Fruit fly (Drosophila melanogaster) whole organism, embryonic: ENCODE results near the gene CG6028.

ENCODE experiments used
- Abd-B ChIP-seq: fragments of 200-800 bp; sonication (Bioruptor generic); optimal IDR thresholded peaks from 2 replicates; lab custom pipeline; 2018; ENCODE audit warnings: missing biosample characterization, mild to moderate bottlenecking, missing genetic modification characterization, moderate library complexity
- Atf6 ChIP-seq: fragments of 200-800 bp; sonication (Bioruptor generic); IDR thresholded peaks from 2 replicates; pipeline ENCODE4 v1.3.6; 2022; ENCODE audit warnings: missing biosample characterization, missing genetic modification characterization
- BtbVII ChIP-seq: fragments of 200-800 bp; sonication (Bioruptor generic); optimal IDR thresholded peaks from 3 replicates; lab custom pipeline; 2017; ENCODE audit warnings: missing biosample characterization, mild to moderate bottlenecking, missing genetic modification characterization
- CG10462 ChIP-seq: fragments of 200-800 bp; sonication (Bioruptor generic); optimal IDR thresholded peaks from 2 replicates; lab custom pipeline; 2016; ENCODE audit warnings: missing biosample characterization, missing genetic modification characterization
- CG12769 ChIP-seq: fragments of 200-800 bp; sonication (Bioruptor generic); optimal IDR thresholded peaks from 2 replicates; lab custom pipeline; 2019; ENCODE audit warnings: missing biosample characterization, mild to moderate bottlenecking, missing genetic modification characterization, moderate library complexity
- CG13424 ChIP-seq: fragments of 200-800 bp; sonication (Bioruptor generic); optimal IDR thresholded peaks from 2 replicates; lab custom pipeline; 2019; ENCODE audit warnings: missing biosample characterization, mild to moderate bottlenecking, missing genetic modification characterization, moderate library complexity
- CG15011 ChIP-seq: fragments of 200-800 bp; sonication (Bioruptor generic); optimal IDR thresholded peaks from 3 replicates; lab custom pipeline; 2018; ENCODE audit warnings: missing biosample characterization, mild to moderate bottlenecking, missing genetic modification characterization
- CG17328 ChIP-seq: fragments of 200-800 bp; sonication (Bioruptor generic); IDR thresholded peaks from 2 replicates; pipeline ENCODE4 v1.3.6; 2022; ENCODE audit warnings: missing biosample characterization, missing genetic modification characterization
- CG17361 ChIP-seq: fragments of 200-800 bp; sonication (Bioruptor generic); IDR thresholded peaks from 3 replicates; pipeline ENCODE4 v1.3.6; 2022; ENCODE audit warnings: missing biosample characterization, missing genetic modification characterization
- CG18262 ChIP-seq: fragments of 200-800 bp; optimal IDR thresholded peaks from 3 replicates; lab custom pipeline; 2019; ENCODE audit warnings: missing biosample characterization, mild to moderate bottlenecking, missing genetic modification characterization, moderate library complexity
- CG18476 ChIP-seq: fragments of 200-800 bp; sonication (Bioruptor generic); optimal IDR thresholded peaks from 2 replicates; lab custom pipeline; 2016; ENCODE audit warnings: missing biosample characterization, mild to moderate bottlenecking, missing genetic modification characterization
- CG18599 ChIP-seq: fragments of 200-800 bp; sonication (Bioruptor generic); optimal IDR thresholded peaks from 3 replicates; lab custom pipeline; 2017; ENCODE audit warnings: missing biosample characterization, missing genetic modification characterization, mild to moderate bottlenecking, moderate library complexity, missing genetic modification reagents
- CG18619 ChIP-seq: fragments of 200-800 bp; sonication (Bioruptor generic); optimal IDR thresholded peaks from 3 replicates; lab custom pipeline; 2017; ENCODE audit warnings: missing biosample characterization, mild to moderate bottlenecking, missing genetic modification characterization
- CG2116 ChIP-seq: fragments of 200-800 bp; sonication (Bioruptor generic); optimal IDR thresholded peaks from 3 replicates; lab custom pipeline; 2018; ENCODE audit warnings: missing biosample characterization, mild to moderate bottlenecking, missing genetic modification characterization
- CG3163 ChIP-seq: fragments of 200-800 bp; sonication (Bioruptor generic); optimal IDR thresholded peaks from 3 replicates; lab custom pipeline; 2016; ENCODE audit warnings: missing biosample characterization, missing genetic modification characterization
- CG32767 ChIP-seq: fragments of 200-800 bp; sonication (Bioruptor generic); IDR thresholded peaks from 2 replicates; pipeline ENCODE4 v1.3.6; 2022; ENCODE audit warnings: missing biosample characterization, missing genetic modification characterization
- CG34376 ChIP-seq: fragments of 200-800 bp; sonication (Bioruptor generic); optimal IDR thresholded peaks from 2 replicates; lab custom pipeline; 2018; ENCODE audit warnings: missing biosample characterization, mild to moderate bottlenecking, missing genetic modification characterization
- CG4360 ChIP-seq: fragments of 200-800 bp; sonication (Bioruptor generic); IDR thresholded peaks from 2 replicates; pipeline ENCODE4 v1.3.6; 2022; ENCODE audit warnings: missing biosample characterization, missing genetic modification characterization
- CG4730 ChIP-seq: fragments of 200-800 bp; sonication (Bioruptor generic); IDR thresholded peaks from 2 replicates; pipeline ENCODE4 v1.3.6; 2022; ENCODE audit warnings: missing biosample characterization, missing genetic modification characterization
- CG6683 ChIP-seq: fragments of 200-800 bp; sonication (Bioruptor generic); optimal IDR thresholded peaks from 2 replicates; lab custom pipeline; 2017; ENCODE audit warnings: missing biosample characterization, mild to moderate bottlenecking, missing genetic modification characterization, missing genetic modification reagents
- CG7556 ChIP-seq: fragments of 200-800 bp; sonication (Bioruptor generic); optimal IDR thresholded peaks from 2 replicates; lab custom pipeline; 2017; ENCODE audit warnings: missing biosample characterization, mild to moderate bottlenecking, missing genetic modification characterization
- CG8359 ChIP-seq: fragments of 200-800 bp; sonication (Bioruptor generic); optimal IDR thresholded peaks from 2 replicates; lab custom pipeline; 2017; ENCODE audit warnings: missing biosample characterization, mild to moderate bottlenecking, missing genetic modification characterization, borderline replicate concordance
- Dll ChIP-seq: fragments of 200-800 bp; sonication (Bioruptor generic); IDR thresholded peaks from 4 replicates; pipeline ENCODE4 v1.3.6; 2022; ENCODE audit warnings: missing biosample characterization, missing genetic modification characterization; ENCODE audit not compliant: partially characterized antibody
- Fer3 ChIP-seq: fragments of 200-800 bp; sonication (Bioruptor generic); optimal IDR thresholded peaks from 2 replicates; lab custom pipeline; 2018; ENCODE audit warnings: missing biosample characterization, mild to moderate bottlenecking, missing genetic modification characterization, moderate library complexity
- HHEX ChIP-seq: fragments of 200-800 bp; sonication (Bioruptor generic); optimal IDR thresholded peaks from 3 replicates; lab custom pipeline; 2017; ENCODE audit warnings: missing biosample characterization, mild to moderate bottlenecking, missing genetic modification characterization, missing genetic modification reagents
- Hsf ChIP-seq: fragments of 200-800 bp; sonication (Bioruptor generic); optimal IDR thresholded peaks from 3 replicates; lab custom pipeline; 2016; ENCODE audit warnings: missing biosample characterization, missing genetic modification characterization
- Mrtf ChIP-seq: fragments of 200-800 bp; sonication (Bioruptor generic); IDR thresholded peaks from 3 replicates; pipeline ENCODE4 v1.3.6; 2022; ENCODE audit warnings: missing biosample characterization, missing genetic modification characterization
- NC2α ChIP-seq: fragments of 200-800 bp; sonication (Bioruptor generic); optimal IDR thresholded peaks from 2 replicates; lab custom pipeline; 2016; ENCODE audit warnings: missing biosample characterization, missing genetic modification characterization
- Nf-YA ChIP-seq: fragments of 200-800 bp; sonication (Bioruptor generic); IDR thresholded peaks from 2 replicates; pipeline ENCODE4 v1.3.6; 2022; ENCODE audit warnings: missing biosample characterization, missing genetic modification characterization
- Spps ChIP-seq: fragments of 200-800 bp; sonication (Bioruptor generic); optimal IDR thresholded peaks from 2 replicates; lab custom pipeline; 2018; ENCODE audit warnings: missing biosample characterization, mild to moderate bottlenecking, missing genetic modification characterization
- TFAM ChIP-seq: fragments of 200-800 bp; sonication (Bioruptor generic); optimal IDR thresholded peaks from 2 replicates; lab custom pipeline; 2017; ENCODE audit warnings: missing biosample characterization, missing genetic modification characterization, inconsistent platforms
- Usf ChIP-seq: fragments of 200-800 bp; sonication (Bioruptor generic); optimal IDR thresholded peaks from 2 replicates; lab custom pipeline; 2017; ENCODE audit warnings: missing genotype, missing biosample characterization, missing genetic modification characterization
- az2 ChIP-seq: fragments of 200-800 bp; sonication (Bioruptor generic); optimal IDR thresholded peaks from 3 replicates; lab custom pipeline; 2016; ENCODE audit warnings: missing biosample characterization, missing genetic modification characterization
- bcd ChIP-seq: fragments of 200-800 bp; sonication (Bioruptor generic); optimal IDR thresholded peaks from 2 replicates; lab custom pipeline; 2017; ENCODE audit warnings: missing biosample characterization, mild to moderate bottlenecking, missing genetic modification characterization
- bigmax ChIP-seq: fragments of 200-800 bp; sonication (Bioruptor generic); optimal IDR thresholded peaks from 2 replicates; lab custom pipeline; 2018; ENCODE audit warnings: missing biosample characterization, mild to moderate bottlenecking, missing genetic modification characterization
- br ChIP-seq: fragments of >200 bp; optimal IDR thresholded peaks from 2 replicates; lab custom pipeline; 2017
- ci ChIP-seq: fragments of 200-800 bp; sonication (Bioruptor generic); IDR thresholded peaks from 3 replicates; pipeline ENCODE4 v1.3.6; 2022; ENCODE audit warnings: missing biosample characterization, missing genetic modification characterization
- dm ChIP-seq: fragments of 200-800 bp; sonication (Bioruptor generic); optimal IDR thresholded peaks from 3 replicates; lab custom pipeline; 2016; ENCODE audit warnings: missing biosample characterization, missing genetic modification characterization
- fd96Cb ChIP-seq: fragments of 200-800 bp; sonication (Bioruptor generic); optimal IDR thresholded peaks from 2 replicates; lab custom pipeline; 2018; ENCODE audit warnings: missing biosample characterization, mild to moderate bottlenecking, missing genetic modification characterization, moderate library complexity
- gfzf ChIP-seq: fragments of 200-800 bp; sonication (Bioruptor generic); optimal IDR thresholded peaks from 2 replicates; lab custom pipeline; 2016; ENCODE audit warnings: missing biosample characterization, mild to moderate bottlenecking, missing genetic modification characterization, moderate library complexity
- hb ChIP-seq: fragments of 200-800 bp; sonication (Bioruptor generic); IDR thresholded peaks from 3 replicates; pipeline ENCODE4 v1.3.6; 2022; ENCODE audit warnings: missing biosample characterization, missing genetic modification characterization; ENCODE audit not compliant: partially characterized antibody
- knrl ChIP-seq: fragments of 200-800 bp; sonication (Bioruptor generic); IDR thresholded peaks from 3 replicates; pipeline ENCODE4 v1.3.6; 2022; ENCODE audit warnings: missing biosample characterization, missing genetic modification characterization; ENCODE audit not compliant: partially characterized antibody
- prd ChIP-seq, 3 experiments: fragments of >200 bp in 2 of 3; fragments of 200-800 bp in 1 of 3; sonication (Bioruptor generic) in 1 of 3; optimal IDR thresholded peaks in 2 of 3; IDR thresholded peaks in 1 of 3; 2 replicates in 2 of 3; 3 replicates in 1 of 3; pipeline versions ENCODE4 v1.3.6 to Lab custom; 2017 to 2022; ENCODE audit warnings: missing biosample characterization in 1 of 3, missing genetic modification characterization in 1 of 3
- pros ChIP-seq: fragments of 200-800 bp; sonication (Bioruptor generic); optimal IDR thresholded peaks from 3 replicates; lab custom pipeline; 2019; ENCODE audit warnings: missing biosample characterization, mild to moderate bottlenecking, missing genetic modification characterization, moderate library complexity
- seq ChIP-seq: fragments of 200-800 bp; sonication (Bioruptor generic); IDR thresholded peaks from 2 replicates; pipeline ENCODE4 v1.3.6; 2022; ENCODE audit warnings: missing biosample characterization, missing genetic modification characterization
- slou ChIP-seq: fragments of 200-800 bp; sonication (Bioruptor generic); optimal IDR thresholded peaks from 3 replicates; lab custom pipeline; 2016; ENCODE audit warnings: missing biosample characterization, missing genetic modification characterization
- stwl ChIP-seq: fragments of 200-800 bp; sonication (Bioruptor generic); optimal IDR thresholded peaks from 3 replicates; lab custom pipeline; 2018; ENCODE audit warnings: missing biosample characterization, mild to moderate bottlenecking, missing genetic modification characterization, moderate library complexity
- tll ChIP-seq, 2 experiments: fragments of 200-800 bp in 1 of 2; fragments of >200 bp in 1 of 2; sonication (Bioruptor generic) in 1 of 2; optimal IDR thresholded peaks; 2 replicates each; lab custom pipeline; 2017 to 2019; ENCODE audit warnings: missing biosample characterization in 2 of 2, missing genetic modification characterization in 2 of 2, mild to moderate bottlenecking in 1 of 2, moderate library complexity in 1 of 2
- zfh2 ChIP-seq: fragments of 200-800 bp; sonication (Bioruptor generic); optimal IDR thresholded peaks from 2 replicates; lab custom pipeline; 2016; ENCODE audit warnings: missing biosample characterization, missing genetic modification characterization

Gene CG6028

DNA sequence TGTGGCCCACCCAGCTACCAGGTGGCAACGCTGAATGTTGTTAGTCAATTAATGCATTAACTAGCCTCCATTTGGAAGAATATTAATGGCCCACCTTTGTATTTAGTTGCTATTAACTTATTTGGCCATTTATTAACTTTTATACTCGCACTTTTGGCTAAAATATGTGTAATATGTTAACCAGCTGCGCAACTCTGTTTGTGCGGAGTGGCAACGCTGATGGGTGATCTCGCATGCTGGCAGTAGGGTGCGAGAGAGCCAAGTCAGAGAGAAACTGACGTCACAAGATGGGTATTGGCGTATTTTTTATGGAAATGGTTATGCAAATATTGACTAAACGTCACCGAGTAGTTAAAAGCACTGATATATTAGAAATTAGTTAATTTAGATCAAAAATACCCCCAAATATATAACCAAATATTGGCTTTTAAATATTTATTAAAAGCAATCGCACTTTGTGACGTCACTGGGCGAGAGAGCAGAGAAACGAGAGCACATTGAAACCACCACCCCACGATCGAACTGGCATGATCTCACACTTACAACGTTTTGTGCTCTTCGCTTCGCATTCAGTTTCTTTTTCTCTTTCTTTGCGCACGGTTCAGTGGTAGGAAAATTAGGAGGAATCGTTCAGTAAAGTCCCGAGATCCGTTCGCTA is 16.4 kb upstream of the CG6028 start, which contains the start of gene how (continued):
- TF ChIP-seq CG18262 (peak; percentile 48), CG18476 (GFP tag; lab: Kevin White, UChicago) (no peak), gfzf (GFP tag; lab: Kevin White, UChicago) (peak; percentile 30), CG17361 (GFP tag; lab: Robert Waterston, UW) (0 out of 3 replicates have a peak, but pooled peaks have one; percentile 24), Fer3 (tag; lab: Kevin White, UChicago) (no peak), CG18619 (GFP tag; lab: Kevin White, UChicago) (no peak), Dll (GFP tag; lab: Robert Waterston, UW) (peak; percentile 57; the same call in 3 of the 4 replicates), CG7556 (GFP tag; lab: Kevin White, UChicago) (peak; percentile 2), CG4730 (GFP tag; lab: Robert Waterston, UW) (no peak), BtbVII (no peak), zfh2 (GFP tag; lab: Kevin White, UChicago) (no peak), Mrtf (GFP tag; lab: Robert Waterston, UW) (no peak), prd (optimal IDR thresholded peaks at IDR 0.05; lab: Kevin White, UChicago) (no peak), prd (GFP tag; IDR thresholded peaks at IDR 0.05; lab: Robert Waterston, UW) (no peak), tll (GFP tag; optimal IDR thresholded peaks at IDR 0.05; lab: Kevin White, UChicago) (peak in 1 of 2 experiments; percentile 95), CG15011 (GFP tag; lab: Kevin White, UChicago) (no peak), CG4360 (GFP tag; lab: Robert Waterston, UW) (no peak), CG3163 (peak; percentile 91), Nf-YA (GFP tag; lab: Robert Waterston, UW) (no peak), ci (GFP tag; lab: Robert Waterston, UW) (no peak), bcd (GFP tag; lab: Kevin White, UChicago) (no peak), slou (GFP tag; lab: Kevin White, UChicago) (no peak), fd96Cb (tag; lab: Kevin White, UChicago) (no peak), CG32767 (GFP tag; lab: Robert Waterston, UW) (no peak), seq (no peak), CG8359 (GFP tag; lab: Kevin White, UChicago) (no peak), Spps (tag; lab: Kevin White, UChicago) (peak; percentile 1), CG34376 (GFP tag; lab: Kevin White, UChicago) (peak; percentile 11), bigmax (GFP tag; lab: Kevin White, UChicago) (no peak), HHEX (GFP tag; lab: Kevin White, UChicago) (peak; percentile 0), CG12769 (tag; lab: Kevin White, UChicago) (peak; percentile 25), CG10462 (no peak), Usf (GFP tag; lab: Kevin White, UChicago) (no peak), Abd-B (GFP tag; lab: Kevin White, UChicago) (no peak), CG18599 (GFP tag; lab: Kevin White, UChicago) (peak; percentile 31), CG2116 (GFP tag; lab: Kevin White, UChicago) (peak; percentile 87), br (lab: Kevin White, UChicago) (no peak), CG13424 (tag; lab: Kevin White, UChicago) (peak; percentile 8), knrl (GFP tag; lab: Robert Waterston, UW) (no peak), stwl (tag; lab: Kevin White, UChicago) (peak; percentile 45), pros (GFP tag; lab: Kevin White, UChicago) (peak; percentile 46), Atf6 (GFP tag; lab: Robert Waterston, UW) (no peak), CG17328 (GFP tag; lab: Robert Waterston, UW) (no peak), az2 (peak; percentile 12), hb (GFP tag; lab: Robert Waterston, UW) (no peak), Hsf (GFP tag; lab: Kevin White, UChicago) (peak; percentile 10), dm (GFP tag; lab: Kevin White, UChicago) (no peak), TFAM (no peak), CG6683 (GFP tag; lab: Kevin White, UChicago) (no peak), NC2α (GFP tag; lab: Kevin White, UChicago) (peak; percentile 20)
